Worm (Caenorhabditis elegans): ENCODE results near the gene eif-2Bdelta.

- TF ChIP-seq egl-27 (tag; optimal IDR thresholded peaks at IDR 0.05), result no peak
- no peak for TF ChIP-seq fos-1 (tag; optimal IDR thresholded peaks at IDR 0.05)
- TF ChIP-seq lin-39 (tag; optimal IDR thresholded peaks at IDR 0.05), result no peak
- TF ChIP-seq lin-15B (tag; optimal IDR thresholded peaks at IDR 0.05), result no peak
- no peak for TF ChIP-seq ztf-11 (tag; optimal IDR thresholded peaks at IDR 0.05)
- TF ChIP-seq nhr-11 (tag; optimal IDR thresholded peaks at IDR 0.05), result no peak
- TF ChIP-seq spr-1 (tag; optimal IDR thresholded peaks at IDR 0.05), result no peak
- no peak for TF ChIP-seq nhr-76 (tag; optimal IDR thresholded peaks at IDR 0.05)
- no peak for TF ChIP-seq nhr-77 (tag; optimal IDR thresholded peaks at IDR 0.05)
- TF ChIP-seq ceh-82 (tag; optimal IDR thresholded peaks at IDR 0.05), result no peak
- no peak for TF ChIP-seq lin-29 (GFP tag; IDR thresholded peaks at IDR 0.05)
These were observed 8.1 kb downstream of the eif-2Bdelta start for ce11 chrV:9521697-9522096.
